Worm (Caenorhabditis elegans): Measurements from ENCODE around the gene ubh-1.
A peak's percentile ranks its signal among the peaks of the same experiment; 100 is the strongest.

The ubh-1 gene

ce11 chrV:6505339-6505811 is 5.8 kb downstream of the ubh-1 start, which contains the start of gene W01A11.7:
TSS of gene W01A11.7 (minus strand) at chrV:6505389.
- no peak for TF ChIP-seq unc-62 (GFP tag; optimal IDR thresholded peaks at IDR 0.05)
- peak; percentile 72 for TF ChIP-seq tbx-2 (tag; optimal IDR thresholded peaks at IDR 0.05)
- peak; percentile 52 for TF ChIP-seq mep-1 (tag; optimal IDR thresholded peaks at IDR 0.05)
- no peak for TF ChIP-seq nhr-12 (tag; optimal IDR thresholded peaks at IDR 0.05)
- peak; percentile 84 for TF ChIP-seq snu-23 (GFP tag; optimal IDR thresholded peaks at IDR 0.05)
- TF ChIP-seq nhr-20 (tag; optimal IDR thresholded peaks at IDR 0.05): peak; percentile 93
- no peak for TF ChIP-seq nhr-11 (tag; optimal IDR thresholded peaks at IDR 0.05)
- no peak for TF ChIP-seq irx-1 (tag; optimal IDR thresholded peaks at IDR 0.05)
- peak; percentile 45 for TF ChIP-seq nhr-47 (tag; optimal IDR thresholded peaks at IDR 0.05)
- TF ChIP-seq blmp-1 (tag; optimal IDR thresholded peaks at IDR 0.05): peak; percentile 85
- peak; percentile 64 for TF ChIP-seq grh-1 (GFP tag; IDR thresholded peaks at IDR 0.05)
- TF ChIP-seq nhr-19 (GFP tag; conservative IDR thresholded peaks at IDR 0.05): peak; percentile 69
- no peak for TF ChIP-seq zip-4 (GFP tag; optimal IDR thresholded peaks at IDR 0.05)
- peak in 1 of 3 experiments; percentile 10 for TF ChIP-seq ceh-82 (tag; optimal IDR thresholded peaks at IDR 0.05)
- peak; percentile 16 for TF ChIP-seq vab-15 (tag; optimal IDR thresholded peaks at IDR 0.05)
- TF ChIP-seq lsy-2 (tag; optimal IDR thresholded peaks at IDR 0.05): peak; percentile 8 to 47
- TF ChIP-seq elt-3 (tag; optimal IDR thresholded peaks at IDR 0.05): peak in 4 of 6 experiments; percentile 74 to 91 (median 82)
- TF ChIP-seq efl-1 (optimal IDR thresholded peaks at IDR 0.05): peak in 1 of 2 experiments; percentile 9
- peak in 1 of 2 experiments; percentile 92 for TF ChIP-seq efl-1 (GFP tag; optimal IDR thresholded peaks at IDR 0.05 in 1 of 2)
- peak; percentile 90 for TF ChIP-seq nhr-71 (tag; optimal IDR thresholded peaks at IDR 0.05)
- peak in 1 of 2 experiments; percentile 83 for TF ChIP-seq mdl-1 (tag; optimal IDR thresholded peaks at IDR 0.05)
- no peak for TF ChIP-seq C16A3.4 (tag; optimal IDR thresholded peaks at IDR 0.05)
- peak; percentile 82 for TF ChIP-seq nhr-90 (tag; optimal IDR thresholded peaks at IDR 0.05; ENCODE audit: poor library complexity)
- peak; percentile 37 for TF ChIP-seq lin-13 (GFP tag; optimal IDR thresholded peaks at IDR 0.05)
- no peak for TF ChIP-seq xbp-1 (tag; optimal IDR thresholded peaks at IDR 0.05)
- TF ChIP-seq lin-35 (GFP tag; optimal IDR thresholded peaks at IDR 0.05): peak in 1 of 2 experiments; percentile 63
- TF ChIP-seq hlh-17 (GFP tag; optimal IDR thresholded peaks at IDR 0.05; ENCODE audit: borderline replicate concordance): no peak
- peak; percentile 99 for TF ChIP-seq nhr-85 (tag)
- TF ChIP-seq dpl-1 (GFP tag; optimal IDR thresholded peaks at IDR 0.05): peak; percentile 13 to 39 (median 34)
- TF ChIP-seq lir-3 (tag; optimal IDR thresholded peaks at IDR 0.05; ENCODE audit: poor library complexity): peak; percentile 13
- TF ChIP-seq nhr-76 (tag; optimal IDR thresholded peaks at IDR 0.05): no peak
- peak; percentile 82 for TF ChIP-seq lin-14 (GFP tag; optimal IDR thresholded peaks at IDR 0.05)
- no peak for TF ChIP-seq sup-37 (GFP tag; optimal IDR thresholded peaks at IDR 0.05)

DNA sequence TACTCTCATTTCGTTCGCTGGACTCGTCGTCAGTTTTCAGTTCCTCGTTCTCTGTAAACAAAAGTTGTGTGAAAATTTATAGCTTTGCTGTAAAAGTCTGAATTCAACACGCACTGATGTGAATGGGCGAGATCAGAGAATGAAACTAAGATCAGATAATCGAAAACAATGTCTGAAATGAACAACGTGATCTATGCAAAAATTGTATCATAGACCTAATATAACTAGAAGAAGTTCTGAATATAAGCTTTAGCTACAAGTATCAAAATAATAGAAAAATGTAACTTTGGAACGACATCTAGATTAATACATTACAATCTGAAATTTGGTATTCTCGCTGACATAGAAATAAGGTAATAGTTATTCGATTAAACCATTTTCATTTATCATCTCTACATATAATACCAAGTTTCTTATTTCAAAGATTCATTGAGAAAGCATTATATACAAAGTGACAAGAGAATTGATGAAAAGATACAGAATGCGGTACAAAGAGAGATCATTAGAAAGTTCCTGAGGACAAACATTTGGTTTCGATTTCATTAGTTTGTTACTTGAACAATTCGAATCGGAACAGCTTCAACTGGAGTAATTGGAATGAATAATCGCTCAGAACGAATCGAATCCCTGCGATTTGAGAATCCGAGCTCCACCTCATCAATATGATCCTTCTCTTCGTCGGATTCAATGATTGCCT is 6.9 kb downstream of the ubh-1 start, which contains the start of gene moc-2:
TSS of gene moc-2 (minus strand) at position 51 of the 697 bp plus-strand sequence.
- no peak for TF ChIP-seq sptf-1 (tag; optimal IDR thresholded peaks at IDR 0.05)
- TF ChIP-seq vab-15 (tag; optimal IDR thresholded peaks at IDR 0.05): no peak
- TF ChIP-seq Y116A8C.19 (tag; optimal IDR thresholded peaks at IDR 0.05; ENCODE audit: borderline replicate concordance): no peak
- TF ChIP-seq efl-3 (GFP tag; optimal IDR thresholded peaks at IDR 0.05): no peak
- no peak for TF ChIP-seq swsn-7 (tag; optimal IDR thresholded peaks at IDR 0.05)
- TF ChIP-seq blmp-1 (tag; optimal IDR thresholded peaks at IDR 0.05): peak; percentile 83
- peak in 2 of 6 experiments; percentile 11 to 55 for TF ChIP-seq elt-3 (tag; optimal IDR thresholded peaks at IDR 0.05)
- TF ChIP-seq lsy-2 (tag; optimal IDR thresholded peaks at IDR 0.05): peak in 1 of 2 experiments; percentile 17
- TF ChIP-seq hpl-2 (GFP tag; optimal IDR thresholded peaks at IDR 0.05): no peak
- TF ChIP-seq mep-1 (tag; optimal IDR thresholded peaks at IDR 0.05): no peak
- no peak for TF ChIP-seq dpl-1 (GFP tag; optimal IDR thresholded peaks at IDR 0.05)
- no peak for TF ChIP-seq pax-3 (tag; optimal IDR thresholded peaks at IDR 0.05)
- TF ChIP-seq nhr-85 (tag): peak; percentile 56

Measured in whole organism, L1 larva.